Worm (Caenorhabditis elegans): Measurements from ENCODE around the gene suex-2.

ce11 chrIV:8978047-8978446 lies 10.0 kb downstream of the suex-2 start:
- no peak for TF ChIP-seq ama-1 (optimal IDR thresholded peaks at IDR 0.05)
- no peak for TF ChIP-seq flt-1 (GFP tag; IDR thresholded peaks at IDR 0.05)
- no peak for TF ChIP-seq hmbx-1 (tag; optimal IDR thresholded peaks at IDR 0.05)
- no peak for TF ChIP-seq aly-1 (tag; optimal IDR thresholded peaks at IDR 0.05)
- TF ChIP-seq ceh-36 (tag; optimal IDR thresholded peaks at IDR 0.05) = no peak
